Worm (Caenorhabditis elegans) whole organism, L3 larva: ENCODE data around the gene pigt-1.

ENCODE experiments used
- R02D3.7 ChIP-seq: fragments of 150-350 bp; optimal IDR thresholded peaks from 2 replicates; lab custom pipeline; 2014; ENCODE audit warnings: missing biosample characterization, missing genetic modification characterization
- ZK546.5 ChIP-seq: sonication (generic microtip); optimal IDR thresholded peaks from 2 replicates; lab custom pipeline; 2017; ENCODE audit warnings: missing biosample characterization, missing genetic modification characterization
- aly-2 ChIP-seq: fragments of 150-350 bp; optimal IDR thresholded peaks from 2 replicates; lab custom pipeline; 2014; ENCODE audit warnings: missing biosample characterization, missing genetic modification characterization
- ama-1 ChIP-seq: fragments of 150-350 bp; optimal IDR thresholded peaks from 2 replicates; lab custom pipeline; 2018
- ceh-28 ChIP-seq: fragments of 150-350 bp; optimal IDR thresholded peaks from 2 replicates; lab custom pipeline; 2014; ENCODE audit warnings: missing biosample characterization, missing genetic modification reagents, missing genetic modification characterization
- ceh-82 ChIP-seq: fragments of 150-350 bp; optimal IDR thresholded peaks from 2 replicates; lab custom pipeline; 2014; ENCODE audit warnings: missing biosample characterization, missing genetic modification characterization
- ceh-9 ChIP-seq: sonication (generic microtip); optimal IDR thresholded peaks from 2 replicates; lab custom pipeline; 2018; ENCODE audit warnings: missing biosample characterization, missing genetic modification characterization
- egl-27 ChIP-seq: sonication (generic microtip); optimal IDR thresholded peaks from 4 replicates; lab custom pipeline; 2017; ENCODE audit warnings: missing biosample characterization, missing genetic modification reagents, missing genetic modification characterization
- elt-1 ChIP-seq: fragments of 150-350 bp; optimal IDR thresholded peaks from 2 replicates; lab custom pipeline; 2014; ENCODE audit warnings: missing biosample characterization, missing genetic modification characterization
- elt-2 ChIP-seq: sonication (generic microtip); optimal IDR thresholded peaks from 2 replicates; lab custom pipeline; 2016; ENCODE audit warnings: missing genetic modification reagents, mild to moderate bottlenecking, missing genetic modification characterization, missing compliant biosample characterization
- elt-3 ChIP-seq, 3 experiments: fragments of 150-350 bp in 1 of 3; sonication (generic microtip) in 2 of 3; optimal IDR thresholded peaks; 2 replicates in 2 of 3; 4 replicates in 1 of 3; lab custom pipeline; 2014 to 2017; ENCODE audit warnings: missing biosample characterization in 3 of 3, missing genetic modification characterization in 3 of 3
- eor-1 ChIP-seq, 2 experiments: fragments of 150-350 bp; optimal IDR thresholded peaks; 2 replicates each; lab custom pipeline; 2014 to 2018; ENCODE audit warnings: missing biosample characterization in 2 of 2, missing genetic modification characterization in 2 of 2
- fkh-10 ChIP-seq: sonication (generic microtip); optimal IDR thresholded peaks from 2 replicates; lab custom pipeline; 2017; ENCODE audit warnings: missing biosample characterization, missing genetic modification reagents, missing genetic modification characterization
- fkh-2 ChIP-seq: fragments of 150-350 bp; optimal IDR thresholded peaks from 2 replicates; lab custom pipeline; 2014; ENCODE audit warnings: missing biosample characterization, missing genetic modification reagents, missing genetic modification characterization
- fos-1 ChIP-seq: fragments of 150-350 bp; optimal IDR thresholded peaks from 2 replicates; lab custom pipeline; 2014; ENCODE audit warnings: missing biosample characterization, missing genetic modification characterization
- hmg-11 ChIP-seq: sonication (generic microtip); optimal IDR thresholded peaks from 2 replicates; lab custom pipeline; 2016; ENCODE audit warnings: missing genetic modification characterization, missing compliant biosample characterization
- jun-1 ChIP-seq: fragments of 150-350 bp; optimal IDR thresholded peaks from 2 replicates; lab custom pipeline; 2014; ENCODE audit warnings: missing biosample characterization, missing genetic modification reagents, missing genetic modification characterization
- lin-15B ChIP-seq: fragments of 150-350 bp; optimal IDR thresholded peaks from 2 replicates; lab custom pipeline; 2014; ENCODE audit warnings: missing biosample characterization, missing genetic modification characterization
- lin-39 ChIP-seq: fragments of 150-350 bp; optimal IDR thresholded peaks from 2 replicates; lab custom pipeline; 2018; ENCODE audit warnings: missing biosample characterization, missing genetic modification reagents, missing genetic modification characterization
- nfya-1 ChIP-seq: sonication (generic microtip); optimal IDR thresholded peaks from 2 replicates; lab custom pipeline; 2017; ENCODE audit warnings: missing genetic modification characterization, mild to moderate bottlenecking, missing compliant biosample characterization, antibody characterized with exemption, moderate library complexity; ENCODE audit not compliant: insufficient read depth
- nhr-11 ChIP-seq: fragments of 150-350 bp; optimal IDR thresholded peaks from 2 replicates; lab custom pipeline; 2014; ENCODE audit warnings: missing biosample characterization, missing genetic modification characterization
- nhr-23 ChIP-seq: fragments of 150-350 bp; optimal IDR thresholded peaks from 2 replicates; lab custom pipeline; 2014; ENCODE audit warnings: missing biosample characterization, missing genetic modification reagents, missing genetic modification characterization
- nhr-25 ChIP-seq: sonication (generic microtip); optimal IDR thresholded peaks from 2 replicates; lab custom pipeline; 2017; ENCODE audit warnings: missing biosample characterization, missing genetic modification characterization
- nhr-28 ChIP-seq: fragments of 150-350 bp; optimal IDR thresholded peaks from 2 replicates; lab custom pipeline; 2014; ENCODE audit warnings: missing biosample characterization, missing genetic modification characterization
- nhr-43 ChIP-seq: sonication (generic microtip); optimal IDR thresholded peaks from 2 replicates; lab custom pipeline; 2016; ENCODE audit warnings: mild to moderate bottlenecking, missing genetic modification characterization, missing compliant biosample characterization; ENCODE audit not compliant: poor library complexity, severe bottlenecking
- nhr-67 ChIP-seq: fragments of 150-350 bp; optimal IDR thresholded peaks from 2 replicates; lab custom pipeline; 2014; ENCODE audit warnings: missing biosample characterization, missing genetic modification characterization
- nhr-76 ChIP-seq: fragments of 150-350 bp; sonication (generic microtip); optimal IDR thresholded peaks from 5 replicates; lab custom pipeline; 2014; ENCODE audit warnings: missing biosample characterization, missing genetic modification characterization
- nhr-77 ChIP-seq: fragments of 150-350 bp; optimal IDR thresholded peaks from 2 replicates; lab custom pipeline; 2014; ENCODE audit warnings: missing biosample characterization, missing genetic modification characterization
- pha-4 ChIP-seq: fragments of 150-350 bp; optimal IDR thresholded peaks from 2 replicates; lab custom pipeline; 2014; ENCODE audit warnings: missing biosample characterization, missing genetic modification reagents, missing genetic modification characterization
- pqm-1 ChIP-seq: fragments of 150-350 bp; optimal IDR thresholded peaks from 2 replicates; lab custom pipeline; 2017; ENCODE audit warnings: missing biosample characterization, missing genetic modification characterization, inconsistent platforms
- sea-2 ChIP-seq: fragments of 150-350 bp; sonication (generic microtip); optimal IDR thresholded peaks from 4 replicates; lab custom pipeline; 2014; ENCODE audit warnings: missing biosample characterization, missing genetic modification reagents, missing genetic modification characterization
- skn-1 ChIP-seq: fragments of 150-350 bp; optimal IDR thresholded peaks from 2 replicates; lab custom pipeline; 2014; ENCODE audit warnings: missing biosample characterization, missing genetic modification characterization
- snpc-4 ChIP-seq: fragments of 150-350 bp; optimal IDR thresholded peaks from 2 replicates; lab custom pipeline; 2014; ENCODE audit warnings: missing biosample characterization, missing genetic modification characterization
- unc-39 ChIP-seq: sonication (generic microtip); optimal IDR thresholded peaks from 4 replicates; lab custom pipeline; 2017; ENCODE audit warnings: missing biosample characterization, missing genetic modification characterization
- unc-62 ChIP-seq: fragments of 150-350 bp; sonication (generic microtip); optimal IDR thresholded peaks from 4 replicates; lab custom pipeline; 2014; ENCODE audit warnings: missing biosample characterization, missing genetic modification reagents, missing genetic modification characterization
- zag-1 ChIP-seq: fragments of 150-350 bp; optimal IDR thresholded peaks from 2 replicates; lab custom pipeline; 2014; ENCODE audit warnings: missing biosample characterization, missing genetic modification characterization

pigt-1 gene

DNA sequence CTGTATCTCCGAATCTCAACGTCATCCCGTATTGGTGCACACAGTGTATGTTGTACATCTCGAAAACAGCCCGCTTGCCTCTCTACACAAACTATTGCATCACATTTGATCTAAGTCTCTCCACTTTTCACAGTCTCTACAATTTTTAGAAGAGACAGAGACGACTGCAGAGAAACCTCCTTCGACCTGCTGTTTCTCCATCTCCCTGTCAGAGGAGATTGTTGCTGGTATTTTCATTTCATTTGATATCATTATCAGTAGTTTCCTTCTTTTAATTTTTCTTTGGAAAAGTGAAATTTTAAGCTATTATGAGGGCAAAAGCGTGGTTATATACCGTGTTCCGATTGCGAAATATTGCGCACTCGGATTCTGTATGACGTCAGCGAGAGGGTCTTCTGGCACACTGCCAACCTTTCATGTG lies 18.0 kb downstream of the pigt-1 start:
- TF ChIP-seq lin-39 (tag; lab: Kevin White, UChicago) (no peak), sea-2 (GFP tag; lab: Kevin White, UChicago) (no peak), nhr-28 (tag; lab: Kevin White, UChicago) (no peak), nhr-11 (tag; lab: Kevin White, UChicago) (no peak), nfya-1 (tag; lab: Kevin White, UChicago) (peak; percentile 76), ama-1 (lab: Kevin White, UChicago) (peak; percentile 75), skn-1 (tag; lab: Kevin White, UChicago) (peak; percentile 39), hmg-11 (tag; lab: Kevin White, UChicago) (peak; percentile 70), nhr-25 (tag; lab: Kevin White, UChicago) (peak; percentile 19), elt-2 (peak; percentile 94), nhr-76 (tag; lab: Kevin White, UChicago) (peak; percentile 20), fkh-2 (tag; lab: Kevin White, UChicago) (no peak), egl-27 (tag; lab: Kevin White, UChicago) (peak; percentile 31), pqm-1 (tag; lab: Kevin White, UChicago) (peak; percentile 88), unc-62 (GFP tag; lab: Kevin White, UChicago) (peak; percentile 36), snpc-4 (tag; lab: Kevin White, UChicago) (peak; percentile 39), unc-39 (tag; lab: Kevin White, UChicago) (no peak), lin-15B (tag; lab: Kevin White, UChicago) (peak; percentile 35), pha-4 (tag; lab: Kevin White, UChicago) (peak; percentile 60), eor-1 (tag; optimal IDR thresholded peaks at IDR 0.05; lab: Kevin White, UChicago) (no peak), ceh-28 (tag; lab: Kevin White, UChicago) (peak; percentile 50), aly-2 (tag; lab: Kevin White, UChicago) (no peak), nhr-23 (tag; lab: Kevin White, UChicago) (peak; percentile 60), nhr-77 (tag; lab: Kevin White, UChicago) (no peak), jun-1 (tag; lab: Kevin White, UChicago) (peak; percentile 44), ZK546.5 (tag; lab: Kevin White, UChicago) (no peak), fkh-10 (GFP tag; lab: Kevin White, UChicago) (peak; percentile 32), R02D3.7 (tag; lab: Kevin White, UChicago) (peak; percentile 26), ceh-9 (tag; lab: Kevin White, UChicago) (no peak), nhr-43 (tag; lab: Kevin White, UChicago) (peak; percentile 44), elt-1 (tag; lab: Kevin White, UChicago) (peak; percentile 58)

DNA sequence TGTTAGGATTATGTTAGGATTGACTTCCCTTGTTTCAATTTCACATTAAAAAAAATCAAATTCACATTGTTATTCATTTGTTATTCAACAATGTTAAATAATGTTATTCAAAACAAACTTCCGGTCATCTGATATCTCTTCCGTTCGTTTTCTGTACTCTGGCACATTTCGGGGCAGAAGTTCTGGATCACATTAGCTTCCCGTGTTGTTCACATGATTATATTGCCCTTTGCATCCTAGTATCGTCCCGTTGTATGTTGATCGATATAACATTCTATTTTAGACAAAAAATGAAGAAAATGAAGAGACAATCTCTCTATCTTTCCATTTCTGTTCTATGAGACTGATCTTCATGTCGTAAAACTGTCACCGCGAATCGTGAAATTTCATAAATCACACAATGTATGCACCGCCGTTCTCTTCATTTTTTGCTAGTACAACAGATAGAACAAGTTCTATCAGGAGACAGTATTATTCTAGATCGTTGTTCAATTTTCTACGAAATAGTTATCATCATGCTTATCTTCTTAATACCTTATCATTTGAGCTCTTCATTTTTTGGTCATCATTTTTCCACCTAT lies 18.5 kb downstream of the pigt-1 start:
- TF ChIP-seq nhr-25 (tag; lab: Kevin White, UChicago), result peak; percentile 8
- TF ChIP-seq nhr-43 (tag; lab: Kevin White, UChicago), result peak; percentile 85
- no peak for TF ChIP-seq fkh-10 (GFP tag; lab: Kevin White, UChicago)
- no peak for TF ChIP-seq R02D3.7 (tag; lab: Kevin White, UChicago)
- TF ChIP-seq fos-1, result peak; percentile 20
- no peak for TF ChIP-seq unc-39 (tag; lab: Kevin White, UChicago)
- TF ChIP-seq nhr-67 (tag; lab: Kevin White, UChicago), result no peak
- TF ChIP-seq ama-1 (lab: Kevin White, UChicago), result no peak
- TF ChIP-seq egl-27 (tag; lab: Kevin White, UChicago), result no peak
- no peak for TF ChIP-seq nhr-76 (tag; lab: Kevin White, UChicago)
- TF ChIP-seq elt-3 (tag; optimal IDR thresholded peaks at IDR 0.05; lab: Kevin White, UChicago), result no peak
- no peak for TF ChIP-seq zag-1
- TF ChIP-seq skn-1 (tag; lab: Kevin White, UChicago), result no peak
- no peak for TF ChIP-seq lin-39 (tag; lab: Kevin White, UChicago)
- no peak for TF ChIP-seq ceh-9 (tag; lab: Kevin White, UChicago)
- TF ChIP-seq nhr-23 (tag; lab: Kevin White, UChicago), result peak; percentile 36
- no peak for TF ChIP-seq hmg-11 (tag; lab: Kevin White, UChicago)
- no peak for TF ChIP-seq ZK546.5 (tag; lab: Kevin White, UChicago)

DNA sequence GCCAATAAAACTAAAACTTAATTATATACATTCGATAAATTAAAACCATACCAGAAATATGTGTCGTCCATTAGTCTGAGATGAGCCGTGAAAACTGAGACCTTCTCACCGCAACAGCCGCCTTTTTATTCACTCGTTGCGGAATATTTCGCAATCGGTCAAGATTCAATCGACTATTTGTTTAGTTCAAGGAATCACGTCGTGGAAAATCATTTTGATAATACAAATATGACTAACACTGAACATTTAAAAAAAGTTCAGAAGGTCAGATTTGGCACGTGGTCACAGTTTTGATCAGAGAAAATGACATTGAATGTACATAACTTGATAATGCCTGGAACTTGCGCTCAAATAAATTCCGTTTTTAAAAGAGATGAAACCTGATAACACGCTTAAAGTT lies 19.9 kb downstream of the pigt-1 start, which contains the start of gene F17C11.11:
TSS of gene F17C11.11 (minus strand) at position 79 of the 400 bp plus-strand sequence.
- TF ChIP-seq elt-2, result peak; percentile 77
- peak; percentile 62 for TF ChIP-seq pqm-1 (tag; lab: Kevin White, UChicago)
- no peak for TF ChIP-seq hmg-11 (tag; lab: Kevin White, UChicago)
- peak; percentile 4 for TF ChIP-seq nhr-23 (tag; lab: Kevin White, UChicago)
- peak; percentile 6 for TF ChIP-seq pha-4 (tag; lab: Kevin White, UChicago)
- TF ChIP-seq ceh-82, result no peak
